Worm (Caenorhabditis elegans): ENCODE results near the gene hdl-1.

hdl-1 gene

ce11 chrIV:11952612-11953299 is 3.1 kb upstream of the hdl-1 start, which contains the start of gene gdh-1:
Gene gdh-1, plus strand, starts transcription at chrIV:11953249.
- peak; percentile 46 for TF ChIP-seq nhr-43 (tag; optimal IDR thresholded peaks at IDR 0.05; ENCODE audit: poor library complexity, severe bottlenecking)
- no peak for TF ChIP-seq unc-39 (tag; optimal IDR thresholded peaks at IDR 0.05)
- peak; percentile 49 for TF ChIP-seq pqm-1 (tag; optimal IDR thresholded peaks at IDR 0.05)
- TF ChIP-seq elt-2 (tag; optimal IDR thresholded peaks at IDR 0.05), result peak; percentile 58
- peak; percentile 62 for TF ChIP-seq ama-1 (optimal IDR thresholded peaks at IDR 0.05)
- no peak for TF ChIP-seq mml-1 (tag; optimal IDR thresholded peaks at IDR 0.05)
- peak; percentile 91 for TF ChIP-seq pha-4 (tag; optimal IDR thresholded peaks at IDR 0.05)
- TF ChIP-seq nfya-1 (tag; optimal IDR thresholded peaks at IDR 0.05; ENCODE audit: insufficient read depth), result peak; percentile 44
- peak; percentile 74 for TF ChIP-seq nhr-25 (tag; optimal IDR thresholded peaks at IDR 0.05)
- TF ChIP-seq egl-5 (tag; optimal IDR thresholded peaks at IDR 0.05), result peak; percentile 2
- TF ChIP-seq sea-2 (GFP tag; optimal IDR thresholded peaks at IDR 0.05), result no peak

ce11 chrIV:11950270-11950669 is 653 bp upstream of the hdl-1 start, which contains the start of gene tbx-36:
Gene tbx-36, plus strand, starts transcription at chrIV:11950570.
- TF ChIP-seq elt-1 (tag; optimal IDR thresholded peaks at IDR 0.05) (no peak), nhr-237 (tag; optimal IDR thresholded peaks at IDR 0.05) (no peak), snpc-4 (tag; optimal IDR thresholded peaks at IDR 0.05) (no peak), ceh-28 (tag; optimal IDR thresholded peaks at IDR 0.05) (no peak), zag-1 (tag; optimal IDR thresholded peaks at IDR 0.05) (no peak)

- no peak for TF ChIP-seq egl-5 (tag; optimal IDR thresholded peaks at IDR 0.05)
- no peak for TF ChIP-seq nhr-23 (tag; optimal IDR thresholded peaks at IDR 0.05)
- TF ChIP-seq R02D3.7 (tag; optimal IDR thresholded peaks at IDR 0.05), result no peak
- no peak for TF ChIP-seq nhr-76 (tag; optimal IDR thresholded peaks at IDR 0.05)
- no peak for TF ChIP-seq nhr-67 (tag; optimal IDR thresholded peaks at IDR 0.05)
- TF ChIP-seq elt-2 (tag; optimal IDR thresholded peaks at IDR 0.05), result no peak
- no peak for TF ChIP-seq mml-1 (tag; optimal IDR thresholded peaks at IDR 0.05)
- TF ChIP-seq nhr-237 (tag; optimal IDR thresholded peaks at IDR 0.05), result no peak
- no peak for TF ChIP-seq jun-1 (tag; optimal IDR thresholded peaks at IDR 0.05)
- TF ChIP-seq daf-12 (tag; optimal IDR thresholded peaks at IDR 0.05), result no peak
- no peak for TF ChIP-seq ceh-16 (tag; optimal IDR thresholded peaks at IDR 0.05)
- no peak for TF ChIP-seq lin-15B (tag; optimal IDR thresholded peaks at IDR 0.05)
- TF ChIP-seq ZK546.5 (tag; optimal IDR thresholded peaks at IDR 0.05), result no peak
- TF ChIP-seq snpc-4 (tag; optimal IDR thresholded peaks at IDR 0.05), result no peak
- no peak for TF ChIP-seq ztf-11 (tag; optimal IDR thresholded peaks at IDR 0.05)
Observed at ce11 chrIV:11945621-11946020, 4.0 kb downstream of the hdl-1 start, which contains the start of gene ZK829.3. Gene ZK829.3, minus strand, starts transcription at chrIV:11945721.

- TF ChIP-seq unc-39 (tag; optimal IDR thresholded peaks at IDR 0.05), result no peak
Observed at ce11 chrIV:11942313-11942712, 7.3 kb downstream of the hdl-1 start, which contains the start of gene ZK829.1. Gene ZK829.1, minus strand, starts transcription at chrIV:11942413.

- TF ChIP-seq pha-4 (tag; optimal IDR thresholded peaks at IDR 0.05) (no peak), unc-62 (GFP tag; optimal IDR thresholded peaks at IDR 0.05) (no peak), nhr-23 (tag; optimal IDR thresholded peaks at IDR 0.05) (no peak), daf-12 (tag; optimal IDR thresholded peaks at IDR 0.05) (no peak), nhr-43 (tag; optimal IDR thresholded peaks at IDR 0.05; ENCODE audit: poor library complexity, severe bottlenecking) (peak; percentile 44)
Observed at ce11 chrIV:11938554-11938953, 11.1 kb downstream of the hdl-1 start.

- TF ChIP-seq egl-27 (tag; optimal IDR thresholded peaks at IDR 0.05) (no peak), lin-39 (tag; optimal IDR thresholded peaks at IDR 0.05) (no peak), hmg-11 (tag; optimal IDR thresholded peaks at IDR 0.05) (no peak), egl-5 (tag; optimal IDR thresholded peaks at IDR 0.05) (no peak), ceh-9 (tag; optimal IDR thresholded peaks at IDR 0.05) (no peak), aly-2 (tag; optimal IDR thresholded peaks at IDR 0.05) (no peak), fkh-10 (GFP tag; optimal IDR thresholded peaks at IDR 0.05) (no peak)
Observed at ce11 chrIV:11937087-11937486, 12.5 kb downstream of the hdl-1 start, which contains the start of gene slc-5A12. Gene slc-5A12, plus strand, starts transcription at chrIV:11937419.

Measured in whole organism, L3 larva.